Worm (Caenorhabditis elegans) whole organism, young adult: Measurements from ENCODE around the gene F14D2.14.

Experiments used
- F39B2.1 ChIP-seq: fragments of 200-800 bp; sonication (Bioruptor generic); IDR thresholded peaks from 2 replicates; pipeline ENCODE4 v1.3.6; 2022; ENCODE audit warnings: missing genetic modification reagents, missing genetic modification characterization, missing compliant biosample characterization
- K11D2.4 ChIP-seq: fragments of 200-800 bp; sonication (Bioruptor generic); IDR thresholded peaks from 2 replicates; pipeline ENCODE4 v1.3.6; 2022; ENCODE audit warnings: missing genetic modification reagents, missing genetic modification characterization, missing compliant biosample characterization
- ZK185.1 ChIP-seq: sonication (generic microtip); optimal IDR thresholded peaks from 2 replicates; lab custom pipeline; 2016; ENCODE audit warnings: mild to moderate bottlenecking, missing genetic modification characterization, missing compliant biosample characterization; ENCODE audit not compliant: poor library complexity, severe bottlenecking
- bed-1 ChIP-seq: fragments of 200-800 bp; sonication (Bioruptor generic); IDR thresholded peaks from 2 replicates; pipeline ENCODE4 v1.3.6; 2022; ENCODE audit warnings: missing genetic modification reagents, missing genetic modification characterization, missing compliant biosample characterization
- egrh-3 ChIP-seq: fragments of 200-800 bp; sonication (Bioruptor generic); IDR thresholded peaks from 2 replicates; pipeline ENCODE4 v1.3.6; 2022; ENCODE audit warnings: missing genetic modification reagents, missing genetic modification characterization, missing compliant biosample characterization
- lir-1 ChIP-seq: fragments of 200-800 bp; sonication (Bioruptor generic); conservative IDR thresholded peaks from 2 replicates; pipeline ENCODE4 v1.3.6; 2022; ENCODE audit warnings: missing genetic modification reagents, missing genetic modification characterization, missing compliant biosample characterization
- nfya-1 ChIP-seq: sonication (generic microtip); optimal IDR thresholded peaks from 2 replicates; lab custom pipeline; 2017; ENCODE audit warnings: antibody characterized with exemption, missing compliant biosample characterization, missing genetic modification characterization, borderline replicate concordance; ENCODE audit not compliant: insufficient read depth
- nfyb-1 ChIP-seq: fragments of 200-800 bp; sonication (Bioruptor generic); IDR thresholded peaks from 2 replicates; pipeline ENCODE4 v1.3.6; 2022; ENCODE audit warnings: missing genetic modification reagents, missing genetic modification characterization, missing compliant biosample characterization
- repo-1 ChIP-seq: sonication (generic microtip); optimal IDR thresholded peaks from 2 replicates; lab custom pipeline; 2017; ENCODE audit warnings: mild to moderate bottlenecking, missing genetic modification characterization, missing compliant biosample characterization
- snpc-4 ChIP-seq, 5 experiments: fragments of 150-350 bp in 1 of 5; sonication (generic microtip) in 4 of 5; optimal IDR thresholded peaks; 2 replicates each; lab custom pipeline; 2014 to 2018; ENCODE audit warnings: missing genetic modification characterization in 5 of 5, missing biosample characterization in 3 of 5, antibody characterized with exemption in 2 of 5, mild to moderate bottlenecking in 2 of 5, missing compliant biosample characterization in 2 of 5, missing genotype in 2 of 5, moderate library complexity in 2 of 5, missing genetic modification reagents in 1 of 5
- tbp1 ChIP-seq: fragments of 200-800 bp; sonication (Bioruptor generic); optimal IDR thresholded peaks from 2 replicates; lab custom pipeline; 2018; ENCODE audit warnings: mild to moderate bottlenecking, missing genetic modification characterization, missing compliant biosample characterization
- unc-62 ChIP-seq: fragments of 150-350 bp; optimal IDR thresholded peaks from 2 replicates; lab custom pipeline; 2014; ENCODE audit warnings: missing biosample characterization, missing genetic modification reagents, missing genetic modification characterization

DNA sequence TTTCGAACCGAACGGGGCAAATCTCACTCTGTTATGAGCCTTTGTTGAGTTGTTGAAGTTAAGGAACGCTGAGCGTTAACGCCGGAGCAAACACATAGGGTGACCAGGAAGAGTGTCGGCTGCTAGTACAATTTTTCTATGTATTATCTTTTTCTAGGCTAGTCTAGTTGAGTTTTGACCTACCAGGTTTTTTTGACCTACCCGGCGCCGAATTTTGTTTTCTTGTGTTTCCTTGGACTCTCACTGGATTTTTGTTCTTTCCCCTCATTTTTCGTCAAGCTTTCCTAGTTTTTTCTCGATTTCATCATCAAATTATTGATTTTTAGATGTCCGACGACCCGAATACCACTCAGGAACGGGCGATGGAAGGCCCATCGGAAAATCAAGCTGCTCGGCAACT, 33.7 kb upstream of the F14D2.14 start, which contains the start of gene T06D4.1:
- TF ChIP-seq egrh-3 (GFP tag; lab: Robert Waterston, UW) = no peak
- no peak for TF ChIP-seq snpc-4 (GFP tag; optimal IDR thresholded peaks at IDR 0.05; lab: Kevin White, UChicago)
- no peak for TF ChIP-seq snpc-4 (tag; optimal IDR thresholded peaks at IDR 0.05; lab: Kevin White, UChicago)
- no peak for TF ChIP-seq nfyb-1 (GFP tag; lab: Robert Waterston, UW)
- no peak for TF ChIP-seq lir-1 (GFP tag; lab: Robert Waterston, UW)
- no peak for TF ChIP-seq tbp1 (GFP tag; lab: Kevin White, UChicago)
- TF ChIP-seq ZK185.1 = no peak
- TF ChIP-seq nfya-1 (tag; lab: Kevin White, UChicago) = no peak
- no peak for TF ChIP-seq repo-1 (tag; lab: Kevin White, UChicago)
- no peak for TF ChIP-seq unc-62
- TF ChIP-seq bed-1 = no peak
- no peak for TF ChIP-seq K11D2.4 (GFP tag; lab: Robert Waterston, UW)
- TF ChIP-seq F39B2.1 = no peak
